Worm (Caenorhabditis elegans) whole organism, young adult: Measurements from ENCODE around the gene F20B6.9.
"Not testable (repeated sequence)": the region's sequence is repeated elsewhere in the genome, so short reads cannot be mapped to it uniquely, and the experiment has no call there.

Source experiments
- Y95B8A.8 ChIP-seq: fragments of 200-800 bp; sonication (Bioruptor generic); IDR thresholded peaks from 2 replicates; pipeline ENCODE4 v1.3.6; 2022; ENCODE audit warnings: missing genetic modification reagents, missing genetic modification characterization, missing compliant biosample characterization
- ZK185.1 ChIP-seq: sonication (generic microtip); optimal IDR thresholded peaks from 2 replicates; lab custom pipeline; 2016; ENCODE audit warnings: mild to moderate bottlenecking, missing genetic modification characterization, missing compliant biosample characterization; ENCODE audit not compliant: poor library complexity, severe bottlenecking
- ama-1 ChIP-seq, 3 experiments: fragments of 150-350 bp in 1 of 3; sonication (generic microtip) in 2 of 3; optimal IDR thresholded peaks; 2 replicates each; lab custom pipeline; 2014 to 2018; ENCODE audit warnings: missing biosample characterization in 2 of 3, missing genetic modification characterization in 2 of 3, missing genetic modification reagents in 2 of 3
- nhr-80 ChIP-seq: sonication (generic microtip); optimal IDR thresholded peaks from 2 replicates; lab custom pipeline; 2016; ENCODE audit warnings: missing genetic modification characterization, missing compliant biosample characterization
- pha-4 ChIP-seq: fragments of 150-350 bp; sonication (generic microtip); optimal IDR thresholded peaks from 2 replicates; lab custom pipeline; 2014; ENCODE audit warnings: missing biosample characterization, missing genetic modification reagents, missing genetic modification characterization
- repo-1 ChIP-seq: sonication (generic microtip); optimal IDR thresholded peaks from 2 replicates; lab custom pipeline; 2017; ENCODE audit warnings: mild to moderate bottlenecking, missing genetic modification characterization, missing compliant biosample characterization
- snpc-4 ChIP-seq, 5 experiments: fragments of 150-350 bp in 1 of 5; sonication (generic microtip) in 4 of 5; optimal IDR thresholded peaks; 2 replicates each; lab custom pipeline; 2014 to 2018; ENCODE audit warnings: missing genetic modification characterization in 5 of 5, missing biosample characterization in 3 of 5, antibody characterized with exemption in 2 of 5, mild to moderate bottlenecking in 2 of 5, missing compliant biosample characterization in 2 of 5, missing genotype in 2 of 5, moderate library complexity in 2 of 5, missing genetic modification reagents in 1 of 5
- sptf-2 ChIP-seq: fragments of 200-800 bp; sonication (Bioruptor generic); optimal IDR thresholded peaks from 2 replicates; lab custom pipeline; 2018; ENCODE audit warnings: mild to moderate bottlenecking, missing genetic modification characterization, missing compliant biosample characterization
- unc-130 ChIP-seq: sonication (generic microtip); optimal IDR thresholded peaks from 2 replicates; lab custom pipeline; 2016; ENCODE audit warnings: missing genetic modification reagents, missing genetic modification characterization, missing compliant biosample characterization
- unc-62 ChIP-seq: fragments of 150-350 bp; optimal IDR thresholded peaks from 2 replicates; lab custom pipeline; 2014; ENCODE audit warnings: missing biosample characterization, missing genetic modification reagents, missing genetic modification characterization
- xnd-1 ChIP-seq: sonication (generic microtip); optimal IDR thresholded peaks from 2 replicates; lab custom pipeline; 2016; ENCODE audit warnings: missing genotype, missing genetic modification reagents, missing genetic modification characterization, missing compliant biosample characterization
- zim-3 ChIP-seq: sonication (generic microtip); optimal IDR thresholded peaks from 2 replicates; lab custom pipeline; 2017; ENCODE audit warnings: mild to moderate bottlenecking, missing genetic modification characterization, moderate library complexity, missing compliant biosample characterization

- TF ChIP-seq ama-1 (optimal IDR thresholded peaks at IDR 0.05; lab: Kevin White, UChicago); ama-1 (GFP tag; optimal IDR thresholded peaks at IDR 0.05; lab: Kevin White, UChicago); unc-62 (GFP tag; lab: Kevin White, UChicago); snpc-4 (GFP tag; optimal IDR thresholded peaks at IDR 0.05; lab: Kevin White, UChicago); snpc-4 (tag; optimal IDR thresholded peaks at IDR 0.05; lab: Kevin White, UChicago); Y95B8A.8; nhr-80 (tag; lab: Kevin White, UChicago); ZK185.1 (tag; lab: Kevin White, UChicago); pha-4 (tag; lab: Kevin White, UChicago); zim-3 (tag; lab: Kevin White, UChicago); repo-1; sptf-2 (GFP tag; lab: Kevin White, UChicago); unc-130 (GFP tag; lab: Kevin White, UChicago); xnd-1 (tag; lab: Kevin White, UChicago): not testable (repeated sequence)
These were observed 4.4 kb downstream of the F20B6.9 start for ce11 chrX:4202881-4203280.
